Fruit fly (Drosophila melanogaster) whole organism, embryonic: ENCODE measurements around the gene CG33281.
A peak's percentile ranks its signal among the peaks of the same experiment; 100 is the strongest.

ENCODE experiments used
- ATbp ChIP-seq: fragments of 200-800 bp; sonication (Bioruptor generic); optimal IDR thresholded peaks from 2 replicates; lab custom pipeline; 2017; ENCODE audit warnings: missing biosample characterization, mild to moderate bottlenecking, missing genetic modification characterization, missing genetic modification reagents
- C15 ChIP-seq: fragments of 200-800 bp; sonication (Bioruptor generic); IDR thresholded peaks from 3 replicates; pipeline ENCODE4 v1.3.6; 2022; ENCODE audit warnings: missing biosample characterization, missing genetic modification characterization
- CG10431 ChIP-seq: fragments of 200-800 bp; sonication (Bioruptor generic); optimal IDR thresholded peaks from 3 replicates; lab custom pipeline; 2018; ENCODE audit warnings: missing biosample characterization, mild to moderate bottlenecking, missing genetic modification characterization
- CG11247 ChIP-seq: fragments of 200-800 bp; sonication (Bioruptor generic); IDR thresholded peaks from 2 replicates; pipeline ENCODE4 v1.3.6; 2022; ENCODE audit warnings: missing biosample characterization, missing genetic modification characterization
- CG11695 ChIP-seq: fragments of 200-800 bp; sonication (Bioruptor generic); IDR thresholded peaks from 3 replicates; pipeline ENCODE4 v1.3.6; 2022; ENCODE audit warnings: missing biosample characterization, missing genetic modification characterization
- CG1233 ChIP-seq: fragments of 200-800 bp; sonication (Bioruptor generic); optimal IDR thresholded peaks from 4 replicates; lab custom pipeline; 2018; ENCODE audit warnings: missing biosample characterization, mild to moderate bottlenecking, missing genetic modification characterization
- CG12391 ChIP-seq: fragments of 200-800 bp; sonication (Bioruptor generic); optimal IDR thresholded peaks from 3 replicates; lab custom pipeline; 2018; ENCODE audit warnings: missing biosample characterization, mild to moderate bottlenecking, missing genetic modification characterization, moderate library complexity
- CG13287 ChIP-seq: fragments of 200-800 bp; sonication (Bioruptor generic); IDR thresholded peaks from 2 replicates; pipeline ENCODE4 v1.3.6; 2022; ENCODE audit warnings: missing biosample characterization, missing genetic modification characterization; ENCODE audit not compliant: partially characterized antibody
- CG13624 ChIP-seq: fragments of 200-800 bp; sonication (Bioruptor generic); optimal IDR thresholded peaks from 2 replicates; lab custom pipeline; 2016; ENCODE audit warnings: missing biosample characterization, missing genetic modification characterization
- CG1603 ChIP-seq: fragments of 200-800 bp; sonication (Bioruptor generic); optimal IDR thresholded peaks from 2 replicates; lab custom pipeline; 2019; ENCODE audit warnings: missing biosample characterization, mild to moderate bottlenecking, missing genetic modification characterization, moderate library complexity
- CG16779 ChIP-seq: fragments of 200-800 bp; sonication (Bioruptor generic); IDR thresholded peaks from 2 replicates; pipeline ENCODE4 v1.3.6; 2022; ENCODE audit warnings: missing biosample characterization, missing genetic modification characterization
- CG17912 ChIP-seq: fragments of 200-800 bp; sonication (Bioruptor generic); optimal IDR thresholded peaks from 2 replicates; lab custom pipeline; 2018; ENCODE audit warnings: missing biosample characterization, mild to moderate bottlenecking, missing genetic modification characterization
- CG4707 ChIP-seq: fragments of 200-800 bp; sonication (Bioruptor generic); optimal IDR thresholded peaks from 2 replicates; lab custom pipeline; 2018; ENCODE audit warnings: missing biosample characterization, mild to moderate bottlenecking, missing genetic modification characterization, moderate library complexity
- CG4730 ChIP-seq: fragments of 200-800 bp; sonication (Bioruptor generic); IDR thresholded peaks from 2 replicates; pipeline ENCODE4 v1.3.6; 2022; ENCODE audit warnings: missing biosample characterization, missing genetic modification characterization
- CG6175 ChIP-seq: fragments of 200-800 bp; sonication (Bioruptor generic); IDR thresholded peaks from 3 replicates; pipeline ENCODE4 v1.3.6; 2022; ENCODE audit warnings: missing biosample characterization, missing genetic modification characterization
- CG7987 ChIP-seq: fragments of 200-800 bp; sonication (Bioruptor generic); optimal IDR thresholded peaks from 2 replicates; lab custom pipeline; 2018; ENCODE audit warnings: missing biosample characterization, mild to moderate bottlenecking, missing genetic modification characterization, moderate library complexity
- D19B ChIP-seq: fragments of 200-800 bp; sonication (Bioruptor generic); optimal IDR thresholded peaks from 2 replicates; lab custom pipeline; 2017; ENCODE audit warnings: missing biosample characterization, mild to moderate bottlenecking, missing genetic modification characterization
- Dfd ChIP-seq, 2 experiments: fragments of >200 bp; optimal IDR thresholded peaks; 2 replicates each; lab custom pipeline; 2017; ENCODE audit warnings: missing biosample characterization in 2 of 2, missing genetic modification characterization in 2 of 2
- Doc2 ChIP-seq: fragments of 200-800 bp; sonication (Bioruptor generic); IDR thresholded peaks from 2 replicates; pipeline ENCODE4 v1.3.6; 2022; ENCODE audit warnings: missing biosample characterization, missing genetic modification characterization
- E2f1 ChIP-seq: fragments of 200-800 bp; sonication (Bioruptor generic); IDR thresholded peaks from 2 replicates; pipeline ENCODE4 v1.3.6; 2022; ENCODE audit warnings: missing biosample characterization, missing genetic modification characterization
- Elba2 ChIP-seq: fragments of 200-800 bp; sonication (Bioruptor generic); optimal IDR thresholded peaks from 3 replicates; lab custom pipeline; 2016; ENCODE audit warnings: missing biosample characterization, missing genetic modification characterization
- HmgD ChIP-seq: fragments of 200-800 bp; sonication (Bioruptor generic); optimal IDR thresholded peaks from 3 replicates; lab custom pipeline; 2016; ENCODE audit warnings: missing biosample characterization, missing genetic modification characterization
- MESR4 ChIP-seq: fragments of 200-800 bp; sonication (Bioruptor generic); optimal IDR thresholded peaks from 2 replicates; lab custom pipeline; 2018; ENCODE audit warnings: missing biosample characterization, mild to moderate bottlenecking, missing genetic modification characterization, moderate library complexity
- Neu2 ChIP-seq: fragments of 200-800 bp; sonication (Bioruptor generic); optimal IDR thresholded peaks from 3 replicates; lab custom pipeline; 2016; ENCODE audit warnings: missing biosample characterization, missing genetic modification characterization, borderline replicate concordance
- Ravus ChIP-seq: fragments of 200-800 bp; sonication (Bioruptor generic); IDR thresholded peaks from 2 replicates; pipeline ENCODE4 v1.3.6; 2022; ENCODE audit warnings: missing biosample characterization, missing genetic modification characterization
- Sin3A ChIP-seq: fragments of >200 bp; optimal IDR thresholded peaks from 2 replicates; lab custom pipeline; 2018
- Six4 ChIP-seq: fragments of 200-800 bp; sonication (Bioruptor generic); optimal IDR thresholded peaks from 2 replicates; lab custom pipeline; 2016; ENCODE audit warnings: missing biosample characterization, missing genetic modification characterization
- ab ChIP-seq: fragments of 200-800 bp; sonication (Bioruptor generic); optimal IDR thresholded peaks from 2 replicates; lab custom pipeline; 2016; ENCODE audit warnings: missing biosample characterization, missing genetic modification characterization
- ac ChIP-seq: fragments of 200-800 bp; sonication (Bioruptor generic); optimal IDR thresholded peaks from 3 replicates; lab custom pipeline; 2017; ENCODE audit warnings: missing biosample characterization, mild to moderate bottlenecking, missing genetic modification characterization
- amos ChIP-seq: fragments of 200-800 bp; sonication (Bioruptor generic); IDR thresholded peaks from 2 replicates; pipeline ENCODE4 v1.3.6; 2022; ENCODE audit warnings: missing biosample characterization, missing genetic modification characterization; ENCODE audit not compliant: partially characterized antibody
- ash1 ChIP-seq: fragments of 200-800 bp; sonication (Bioruptor generic); optimal IDR thresholded peaks from 2 replicates; lab custom pipeline; 2018; ENCODE audit warnings: missing biosample characterization, mild to moderate bottlenecking, missing genetic modification characterization
- ato ChIP-seq: fragments of 200-800 bp; sonication (Bioruptor generic); IDR thresholded peaks from 2 replicates; pipeline ENCODE4 v1.3.6; 2022; ENCODE audit warnings: missing biosample characterization, missing genetic modification characterization; ENCODE audit not compliant: partially characterized antibody
- ci ChIP-seq: fragments of 200-800 bp; sonication (Bioruptor generic); IDR thresholded peaks from 3 replicates; pipeline ENCODE4 v1.3.6; 2022; ENCODE audit warnings: missing biosample characterization, missing genetic modification characterization
- danr ChIP-seq: fragments of 200-800 bp; sonication (Bioruptor generic); IDR thresholded peaks from 2 replicates; pipeline ENCODE4 v1.3.6; 2022; ENCODE audit warnings: missing biosample characterization, missing genetic modification characterization
- dati ChIP-seq: fragments of 200-800 bp; sonication (Bioruptor generic); IDR thresholded peaks from 2 replicates; pipeline ENCODE4 v1.3.6; 2022; ENCODE audit warnings: missing biosample characterization, missing genetic modification characterization
- gfzf ChIP-seq: fragments of 200-800 bp; sonication (Bioruptor generic); optimal IDR thresholded peaks from 2 replicates; lab custom pipeline; 2016; ENCODE audit warnings: missing biosample characterization, mild to moderate bottlenecking, missing genetic modification characterization, moderate library complexity
- nom ChIP-seq: fragments of 200-800 bp; sonication (Bioruptor generic); optimal IDR thresholded peaks from 2 replicates; lab custom pipeline; 2017; ENCODE audit warnings: missing biosample characterization, missing genetic modification characterization, mild to moderate bottlenecking, moderate library complexity, missing genetic modification reagents
- pan ChIP-seq, 4 experiments: fragments of >200 bp in 3 of 4; fragments of 200-800 bp in 1 of 4; sonication (Bioruptor generic) in 1 of 4; optimal IDR thresholded peaks in 3 of 4; IDR thresholded peaks in 1 of 4; 2 replicates each; pipeline versions ENCODE4 v1.3.6 to Lab custom; 2017 to 2022; ENCODE audit warnings: missing biosample characterization in 2 of 4, missing genetic modification characterization in 2 of 4, mixed read lengths in 1 of 4
- pzg ChIP-seq: fragments of 200-800 bp; sonication (Bioruptor generic); optimal IDR thresholded peaks from 3 replicates; lab custom pipeline; 2018; ENCODE audit warnings: missing biosample characterization, mild to moderate bottlenecking, missing genetic modification characterization, moderate library complexity
- run ChIP-seq: fragments of 200-800 bp; sonication (Bioruptor generic); optimal IDR thresholded peaks from 3 replicates; lab custom pipeline; 2018; ENCODE audit warnings: missing biosample characterization, mild to moderate bottlenecking, missing genetic modification characterization
- sna ChIP-seq: fragments of 200-800 bp; sonication (Bioruptor generic); IDR thresholded peaks from 2 replicates; pipeline ENCODE4 v1.3.6; 2022; ENCODE audit warnings: missing biosample characterization, missing genetic modification characterization; ENCODE audit not compliant: partially characterized antibody
- so ChIP-seq: fragments of 200-800 bp; sonication (Bioruptor generic); IDR thresholded peaks from 3 replicates; pipeline ENCODE4 v1.3.6; 2022; ENCODE audit warnings: missing biosample characterization, missing genetic modification characterization
- tio ChIP-seq: fragments of 200-800 bp; sonication (Bioruptor generic); optimal IDR thresholded peaks from 2 replicates; lab custom pipeline; 2017; ENCODE audit warnings: missing biosample characterization, missing genetic modification characterization, inconsistent platforms
- wor ChIP-seq: fragments of 200-800 bp; sonication (Bioruptor generic); IDR thresholded peaks from 2 replicates; pipeline ENCODE4 v1.3.6; 2022; ENCODE audit warnings: missing biosample characterization, missing genetic modification characterization

Gene CG33281

dm6 chr2L:3351575-3352219, 27.7 kb downstream of the CG33281 start:
- no peak for TF ChIP-seq Doc2 (GFP tag; lab: Robert Waterston, UW)
- TF ChIP-seq nom (GFP tag; lab: Kevin White, UChicago): peak; percentile 43
- no peak for TF ChIP-seq ac (GFP tag; lab: Kevin White, UChicago)
- TF ChIP-seq CG12391 (tag; lab: Kevin White, UChicago): no peak
- no peak for TF ChIP-seq run (tag; lab: Kevin White, UChicago)

- no peak for TF ChIP-seq CG16779 (GFP tag; lab: Robert Waterston, UW)
- TF ChIP-seq Dfd (GFP tag; optimal IDR thresholded peaks at IDR 0.05; lab: Kevin White, UChicago): peak in 1 of 2 experiments; percentile 32
These were observed 28.9 kb downstream of the CG33281 start for dm6 chr2L:3352927-3353326.

- no peak for TF ChIP-seq MESR4 (GFP tag; lab: Kevin White, UChicago)
- no peak for TF ChIP-seq pzg (GFP tag; lab: Kevin White, UChicago)
- TF ChIP-seq Elba2: no peak
- no peak for TF ChIP-seq ci (GFP tag; lab: Robert Waterston, UW)
- TF ChIP-seq CG13624 (GFP tag; lab: Kevin White, UChicago): no peak
- no peak for TF ChIP-seq CG11695
- TF ChIP-seq CG7987: no peak
- TF ChIP-seq ash1: no peak
- no peak for TF ChIP-seq CG10431 (GFP tag; lab: Kevin White, UChicago)
- TF ChIP-seq ATbp: no peak
- TF ChIP-seq CG4730 (GFP tag; lab: Robert Waterston, UW): no peak
- no peak for TF ChIP-seq gfzf (GFP tag; lab: Kevin White, UChicago)
- no peak for TF ChIP-seq sna
- TF ChIP-seq pan (optimal IDR thresholded peaks at IDR 0.05; lab: Kevin White, UChicago): no peak
- no peak for TF ChIP-seq pan (GFP tag; optimal IDR thresholded peaks at IDR 0.05 in 1 of 2, IDR thresholded peaks at IDR 0.05 in 1 of 2)
- no peak for TF ChIP-seq CG17912 (GFP tag; lab: Kevin White, UChicago)
- TF ChIP-seq HmgD (GFP tag; lab: Kevin White, UChicago): no peak
- no peak for TF ChIP-seq CG13287
- TF ChIP-seq CG1603 (tag; lab: Kevin White, UChicago): no peak
- no peak for TF ChIP-seq dati (GFP tag; lab: Robert Waterston, UW)
These were observed 29.8 kb downstream of the CG33281 start for dm6 chr2L:3353791-3354190.

dm6 chr2L:3354642-3355380, 30.8 kb downstream of the CG33281 start, which contains the start of gene E23:
TSS of gene E23 (minus strand) at chr2L:3354829.
- peak; percentile 96 for TF ChIP-seq CG11247 (GFP tag; lab: Robert Waterston, UW)
- peak; percentile 73 for TF ChIP-seq ab (GFP tag; lab: Kevin White, UChicago)
- peak; percentile 97 for TF ChIP-seq E2f1 (GFP tag; lab: Robert Waterston, UW)
- TF ChIP-seq Ravus (GFP tag; lab: Robert Waterston, UW): peak; percentile 93
- TF ChIP-seq ato: peak; percentile 61; the same call in 1 of the 2 replicates
- peak; percentile 98 for TF ChIP-seq wor (GFP tag; lab: Robert Waterston, UW)
- TF ChIP-seq D19B: peak; percentile 92
- peak; percentile 98 for TF ChIP-seq CG1233 (GFP tag; lab: Kevin White, UChicago)
- peak; percentile 22 for TF ChIP-seq Neu2 (GFP tag; lab: Kevin White, UChicago)
- peak; percentile 96 for TF ChIP-seq CG4730 (GFP tag; lab: Robert Waterston, UW)
- TF ChIP-seq amos (GFP tag; lab: Robert Waterston, UW): peak; percentile 58; the same call in 1 of the 2 replicates
- peak; percentile 96 for TF ChIP-seq C15 (GFP tag; lab: Robert Waterston, UW)
- TF ChIP-seq Sin3A (lab: Kevin White, UChicago): no peak
- TF ChIP-seq tio (GFP tag; lab: Kevin White, UChicago): peak; percentile 99
- TF ChIP-seq so (GFP tag; lab: Robert Waterston, UW): peak; percentile 98
- peak; percentile 97 for TF ChIP-seq ci (GFP tag; lab: Robert Waterston, UW)
- peak; percentile 98 for TF ChIP-seq Six4
- peak; percentile 93 for TF ChIP-seq CG4707
- peak; percentile 97 for TF ChIP-seq danr
- peak; percentile 95 for TF ChIP-seq CG6175 (GFP tag; lab: Robert Waterston, UW)
